Fruit fly (Drosophila melanogaster) whole organism, pupa: ENCODE results near the gene erm.

Experiments
- CG14655 ChIP-seq: fragments of 200-800 bp; sonication (Bioruptor generic); optimal IDR thresholded peaks from 3 replicates; lab custom pipeline; 2017; ENCODE audit warnings: mild to moderate bottlenecking, missing biosample characterization, missing genetic modification reagents, missing genetic modification characterization
- D1 ChIP-seq: fragments of 200-800 bp; sonication (Bioruptor generic); optimal IDR thresholded peaks from 2 replicates; lab custom pipeline; 2018; ENCODE audit warnings: missing biosample characterization, mild to moderate bottlenecking, missing genetic modification characterization, moderate library complexity
- Pif1B ChIP-seq: fragments of 200-800 bp; sonication (Bioruptor generic); optimal IDR thresholded peaks from 3 replicates; lab custom pipeline; 2016; ENCODE audit warnings: missing biosample characterization, missing genetic modification characterization

DNA sequence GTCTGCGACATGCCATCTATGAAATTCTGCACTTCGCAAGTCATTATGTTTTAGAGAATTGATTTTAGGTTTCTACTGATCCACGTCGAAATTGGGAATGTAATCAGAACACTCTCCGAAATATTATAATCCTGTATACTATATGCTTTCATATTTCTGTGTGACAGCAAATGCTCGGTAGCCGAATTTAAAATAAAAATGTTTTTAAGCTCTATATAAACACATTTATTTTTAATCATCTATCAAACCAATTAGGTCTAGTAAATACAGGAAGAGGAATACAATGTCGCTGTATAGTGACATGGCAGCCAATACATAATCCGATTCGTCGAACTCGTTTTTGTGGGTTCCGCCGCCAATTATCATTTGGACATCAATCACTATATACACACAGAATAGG, 24.6 kb downstream of the erm start, which contains the start of gene CG15357:
- no peak for TF ChIP-seq D1 (tag; lab: Kevin White, UChicago)
- no peak for TF ChIP-seq CG14655 (GFP tag; lab: Kevin White, UChicago)
- TF ChIP-seq Pif1B (GFP tag; lab: Kevin White, UChicago), result no peak
